Fruit fly (Drosophila melanogaster) whole organism, embryonic: Measurements from ENCODE around the gene cno.

Experiments used
- Adf1 ChIP-seq: fragments of 200-800 bp; sonication (Bioruptor generic); IDR thresholded peaks from 2 replicates; pipeline ENCODE4 v1.3.6; 2022; ENCODE audit warnings: missing biosample characterization, missing genetic modification characterization
- CG11695 ChIP-seq: fragments of 200-800 bp; sonication (Bioruptor generic); IDR thresholded peaks from 3 replicates; pipeline ENCODE4 v1.3.6; 2022; ENCODE audit warnings: missing biosample characterization, missing genetic modification characterization
- CG11696 ChIP-seq: fragments of 200-800 bp; sonication (Bioruptor generic); IDR thresholded peaks from 2 replicates; pipeline ENCODE4 v1.3.6; 2022; ENCODE audit warnings: missing biosample characterization, missing genetic modification characterization
- CG12219 ChIP-seq: fragments of 200-800 bp; sonication (Bioruptor generic); optimal IDR thresholded peaks from 3 replicates; lab custom pipeline; 2018; ENCODE audit warnings: missing biosample characterization, mild to moderate bottlenecking, missing genetic modification characterization
- CG12744 ChIP-seq: fragments of 200-800 bp; sonication (Bioruptor generic); optimal IDR thresholded peaks from 2 replicates; lab custom pipeline; 2016; ENCODE audit warnings: missing biosample characterization, missing genetic modification characterization
- CG13624 ChIP-seq: fragments of 200-800 bp; sonication (Bioruptor generic); optimal IDR thresholded peaks from 2 replicates; lab custom pipeline; 2016; ENCODE audit warnings: missing biosample characterization, missing genetic modification characterization
- CG13894 ChIP-seq: fragments of 200-800 bp; sonication (Bioruptor generic); optimal IDR thresholded peaks from 3 replicates; lab custom pipeline; 2018; ENCODE audit warnings: missing biosample characterization, mild to moderate bottlenecking, missing genetic modification characterization, moderate library complexity
- CG15011 ChIP-seq: fragments of 200-800 bp; sonication (Bioruptor generic); optimal IDR thresholded peaks from 3 replicates; lab custom pipeline; 2018; ENCODE audit warnings: missing biosample characterization, mild to moderate bottlenecking, missing genetic modification characterization
- CG15073 ChIP-seq: fragments of 200-800 bp; sonication (Bioruptor generic); optimal IDR thresholded peaks from 2 replicates; lab custom pipeline; 2016; ENCODE audit warnings: missing biosample characterization, missing genetic modification characterization
- CG1603 ChIP-seq: fragments of 200-800 bp; sonication (Bioruptor generic); optimal IDR thresholded peaks from 2 replicates; lab custom pipeline; 2019; ENCODE audit warnings: missing biosample characterization, mild to moderate bottlenecking, missing genetic modification characterization, moderate library complexity
- CG17359 ChIP-seq: fragments of 200-800 bp; sonication (Bioruptor generic); optimal IDR thresholded peaks from 3 replicates; lab custom pipeline; 2018; ENCODE audit warnings: missing biosample characterization, mild to moderate bottlenecking, missing genetic modification characterization, moderate library complexity
- CG18262 ChIP-seq: fragments of 200-800 bp; optimal IDR thresholded peaks from 3 replicates; lab custom pipeline; 2019; ENCODE audit warnings: missing biosample characterization, mild to moderate bottlenecking, missing genetic modification characterization, moderate library complexity
- CG31441 ChIP-seq: fragments of 200-800 bp; sonication (Bioruptor generic); IDR thresholded peaks from 2 replicates; pipeline ENCODE4 v1.3.6; 2022; ENCODE audit warnings: missing biosample characterization, missing genetic modification characterization
- CG3281 ChIP-seq: fragments of 200-800 bp; sonication (Bioruptor generic); optimal IDR thresholded peaks from 3 replicates; lab custom pipeline; 2017; ENCODE audit warnings: missing biosample characterization, mild to moderate bottlenecking, missing genetic modification characterization
- CG4730 ChIP-seq: fragments of 200-800 bp; sonication (Bioruptor generic); IDR thresholded peaks from 2 replicates; pipeline ENCODE4 v1.3.6; 2022; ENCODE audit warnings: missing biosample characterization, missing genetic modification characterization
- CkIIα-i1 ChIP-seq: fragments of 200-800 bp; sonication (Bioruptor generic); IDR thresholded peaks from 2 replicates; pipeline ENCODE4 v1.3.6; 2022; ENCODE audit warnings: missing biosample characterization, missing genetic modification characterization
- Dbx ChIP-seq: fragments of 200-800 bp; sonication (Bioruptor generic); IDR thresholded peaks from 3 replicates; pipeline ENCODE4 v1.3.6; 2022; ENCODE audit warnings: missing biosample characterization, missing genetic modification characterization
- Dek ChIP-seq: fragments of 200-800 bp; sonication (Bioruptor generic); optimal IDR thresholded peaks from 3 replicates; lab custom pipeline; 2019; ENCODE audit warnings: missing biosample characterization, mild to moderate bottlenecking, missing genetic modification characterization, moderate library complexity
- Ets65A ChIP-seq: fragments of 200-800 bp; sonication (Bioruptor generic); peaks from one replicate; lab custom pipeline; 2016; ENCODE audit warnings: missing biosample characterization, missing genetic modification characterization
- Fer1 ChIP-seq: fragments of 200-800 bp; sonication (Bioruptor generic); optimal IDR thresholded peaks from 2 replicates; lab custom pipeline; 2017; ENCODE audit warnings: missing biosample characterization, mild to moderate bottlenecking, missing genetic modification characterization
- Fer3 ChIP-seq: fragments of 200-800 bp; sonication (Bioruptor generic); optimal IDR thresholded peaks from 2 replicates; lab custom pipeline; 2018; ENCODE audit warnings: missing biosample characterization, mild to moderate bottlenecking, missing genetic modification characterization, moderate library complexity
- HHEX ChIP-seq: fragments of 200-800 bp; sonication (Bioruptor generic); optimal IDR thresholded peaks from 3 replicates; lab custom pipeline; 2017; ENCODE audit warnings: missing biosample characterization, mild to moderate bottlenecking, missing genetic modification characterization, missing genetic modification reagents
- Hey ChIP-seq: fragments of 200-800 bp; sonication (Bioruptor generic); optimal IDR thresholded peaks from 3 replicates; lab custom pipeline; 2018; ENCODE audit warnings: missing biosample characterization, mild to moderate bottlenecking, missing genetic modification characterization
- PHDP ChIP-seq: fragments of 200-800 bp; sonication (Bioruptor generic); optimal IDR thresholded peaks from 3 replicates; lab custom pipeline; 2018; ENCODE audit warnings: missing biosample characterization, mild to moderate bottlenecking, missing genetic modification characterization, moderate library complexity
- Poxn ChIP-seq: fragments of 200-800 bp; sonication (Bioruptor generic); IDR thresholded peaks from 2 replicates; pipeline ENCODE4 v1.3.6; 2022; ENCODE audit warnings: missing biosample characterization, missing genetic modification characterization
- Sox100B ChIP-seq: fragments of 200-800 bp; sonication (Bioruptor generic); optimal IDR thresholded peaks from 3 replicates; lab custom pipeline; 2018; ENCODE audit warnings: missing biosample characterization, mild to moderate bottlenecking, missing genetic modification characterization
- Sox102F ChIP-seq: fragments of 200-800 bp; sonication (Bioruptor generic); optimal IDR thresholded peaks from 2 replicates; lab custom pipeline; 2018; ENCODE audit warnings: missing biosample characterization, mild to moderate bottlenecking, missing genetic modification characterization, moderate library complexity
- Taf1 ChIP-seq: fragments of 200-800 bp; sonication (Bioruptor generic); IDR thresholded peaks from 2 replicates; pipeline ENCODE4 v1.3.6; 2022; ENCODE audit warnings: missing biosample characterization, missing genetic modification characterization
- cwo ChIP-seq: fragments of 200-800 bp; sonication (Bioruptor generic); optimal IDR thresholded peaks from 3 replicates; lab custom pipeline; 2017; ENCODE audit warnings: missing biosample characterization, missing genetic modification characterization, mild to moderate bottlenecking, moderate library complexity, missing genetic modification reagents
- esg ChIP-seq: fragments of 200-800 bp; sonication (Bioruptor generic); conservative IDR thresholded peaks from 2 replicates; pipeline ENCODE4 v1.3.6; 2022; ENCODE audit warnings: missing biosample characterization, missing genetic modification characterization
- eve ChIP-seq, 2 experiments: fragments of >200 bp; optimal IDR thresholded peaks; 2 replicates each; lab custom pipeline; 2017; ENCODE audit warnings: missing biosample characterization in 2 of 2, missing genetic modification characterization in 2 of 2
- eyg ChIP-seq: fragments of 200-800 bp; sonication (Bioruptor generic); optimal IDR thresholded peaks from 3 replicates; lab custom pipeline; 2016; ENCODE audit warnings: missing biosample characterization, missing genetic modification characterization
- fd3F ChIP-seq: fragments of 200-800 bp; sonication (Bioruptor generic); optimal IDR thresholded peaks from 2 replicates; lab custom pipeline; 2018; ENCODE audit warnings: missing biosample characterization, mild to moderate bottlenecking, missing genetic modification characterization, moderate library complexity
- fu2 ChIP-seq: fragments of 200-800 bp; sonication (Bioruptor generic); optimal IDR thresholded peaks from 2 replicates; lab custom pipeline; 2016; ENCODE audit warnings: missing biosample characterization, missing genetic modification characterization
- gro ChIP-seq: fragments of 200-800 bp; sonication (Bioruptor generic); optimal IDR thresholded peaks from 2 replicates; lab custom pipeline; 2016; ENCODE audit warnings: missing biosample characterization, missing genetic modification characterization
- lilli ChIP-seq: fragments of 200-800 bp; sonication (Bioruptor generic); optimal IDR thresholded peaks from 3 replicates; lab custom pipeline; 2016; ENCODE audit warnings: missing biosample characterization, missing genetic modification characterization
- org-1 ChIP-seq: fragments of 200-800 bp; sonication (Bioruptor generic); optimal IDR thresholded peaks from 2 replicates; lab custom pipeline; 2017; ENCODE audit warnings: missing biosample characterization, missing genetic modification characterization
- pho ChIP-seq: fragments of 200-800 bp; sonication (Bioruptor generic); optimal IDR thresholded peaks from 2 replicates; lab custom pipeline; 2016; ENCODE audit warnings: missing biosample characterization, missing genetic modification characterization
- phol ChIP-seq: fragments of 200-800 bp; sonication (Bioruptor generic); optimal IDR thresholded peaks from 3 replicates; lab custom pipeline; 2018; ENCODE audit warnings: missing biosample characterization, mild to moderate bottlenecking, missing genetic modification characterization, moderate library complexity
- prd ChIP-seq, 3 experiments: fragments of >200 bp in 2 of 3; fragments of 200-800 bp in 1 of 3; sonication (Bioruptor generic) in 1 of 3; optimal IDR thresholded peaks in 2 of 3; IDR thresholded peaks in 1 of 3; 2 replicates in 2 of 3; 3 replicates in 1 of 3; pipeline versions ENCODE4 v1.3.6 to Lab custom; 2017 to 2022; ENCODE audit warnings: missing biosample characterization in 1 of 3, missing genetic modification characterization in 1 of 3
- run ChIP-seq: fragments of 200-800 bp; sonication (Bioruptor generic); optimal IDR thresholded peaks from 3 replicates; lab custom pipeline; 2018; ENCODE audit warnings: missing biosample characterization, mild to moderate bottlenecking, missing genetic modification characterization
- sd ChIP-seq: fragments of 200-800 bp; sonication (Bioruptor generic); optimal IDR thresholded peaks from 3 replicates; lab custom pipeline; 2018; ENCODE audit warnings: missing biosample characterization, mild to moderate bottlenecking, missing genetic modification characterization, moderate library complexity
- tio ChIP-seq: fragments of 200-800 bp; sonication (Bioruptor generic); optimal IDR thresholded peaks from 2 replicates; lab custom pipeline; 2017; ENCODE audit warnings: missing biosample characterization, missing genetic modification characterization, inconsistent platforms
- vvl ChIP-seq: fragments of 200-800 bp; sonication (Bioruptor generic); IDR thresholded peaks from 2 replicates; pipeline ENCODE4 v1.3.6; 2022; ENCODE audit warnings: missing biosample characterization, missing genetic modification characterization

Gene cno

dm6 chr3R:5198302-5198701 lies 19.0 kb downstream of the cno start (continued):
- TF ChIP-seq lilli (GFP tag; lab: Kevin White, UChicago), result peak; percentile 79
- TF ChIP-seq CG13894 (tag; lab: Kevin White, UChicago), result peak; percentile 94
- peak; percentile 21 for TF ChIP-seq CG18262 (tag; lab: Kevin White, UChicago)
- peak; percentile 74 for TF ChIP-seq gro (GFP tag; lab: Kevin White, UChicago)
- peak; percentile 56 for TF ChIP-seq tio
- TF ChIP-seq CG1603 (tag; lab: Kevin White, UChicago), result peak; percentile 53
- TF ChIP-seq Poxn (GFP tag; lab: Robert Waterston, UW), result no peak
- TF ChIP-seq esg (GFP tag; lab: Robert Waterston, UW), result peak; percentile 44; the same call in 1 of the 2 replicates
- peak; percentile 83 for TF ChIP-seq Fer1 (GFP tag; lab: Kevin White, UChicago)
- TF ChIP-seq PHDP (tag; lab: Kevin White, UChicago), result peak; percentile 61
- TF ChIP-seq Dek (tag; lab: Kevin White, UChicago), result peak; percentile 72
- TF ChIP-seq CG31441 (GFP tag; lab: Robert Waterston, UW), result 0 out of 2 replicates have a peak, but pooled peaks have one; percentile 30
- peak; percentile 37 for TF ChIP-seq fd3F (GFP tag; lab: Kevin White, UChicago)
- TF ChIP-seq run, result no peak
- peak; percentile 42 for TF ChIP-seq Sox102F (GFP tag; lab: Kevin White, UChicago)
- TF ChIP-seq CG11696, result 0 out of 2 replicates have a peak, but pooled peaks have one; percentile 25
- TF ChIP-seq CG3281 (GFP tag; lab: Kevin White, UChicago), result peak; percentile 67
- peak; percentile 60 for TF ChIP-seq CG12219 (GFP tag; lab: Kevin White, UChicago)
- no peak for TF ChIP-seq Sox100B
- peak; percentile 26 for TF ChIP-seq Hey (tag; lab: Kevin White, UChicago)
- TF ChIP-seq Taf1 (GFP tag; lab: Robert Waterston, UW), result 0 out of 2 replicates have a peak, but pooled peaks have one; percentile 32
- peak; percentile 56 for TF ChIP-seq eyg (GFP tag; lab: Kevin White, UChicago)
- TF ChIP-seq eve (GFP tag; optimal IDR thresholded peaks at IDR 0.05; lab: Kevin White, UChicago), result no peak
- no peak for TF ChIP-seq CkIIα-i1
- peak; percentile 20 for TF ChIP-seq phol (tag; lab: Kevin White, UChicago)
- peak; percentile 64; the same call in 1 of the 3 replicates for TF ChIP-seq CG11695 (GFP tag; lab: Robert Waterston, UW)
- TF ChIP-seq prd (optimal IDR thresholded peaks at IDR 0.05; lab: Kevin White, UChicago), result no peak
- TF ChIP-seq prd (GFP tag; IDR thresholded peaks at IDR 0.05; lab: Robert Waterston, UW), result peak; percentile 56; the same call in 2 of the 3 replicates
- TF ChIP-seq HHEX (GFP tag; lab: Kevin White, UChicago), result peak; percentile 48
- peak; percentile 70 for TF ChIP-seq org-1
- peak; percentile 57 for TF ChIP-seq CG17359 (tag; lab: Kevin White, UChicago)
- TF ChIP-seq fu2, result peak; percentile 53
- peak; percentile 70 for TF ChIP-seq Fer3
- peak; percentile 16 for TF ChIP-seq sd (tag; lab: Kevin White, UChicago)
- TF ChIP-seq CG15011 (GFP tag; lab: Kevin White, UChicago), result peak; percentile 25
- peak; percentile 71 for TF ChIP-seq Ets65A (GFP tag; lab: Kevin White, UChicago)
- TF ChIP-seq Dbx (GFP tag; lab: Robert Waterston, UW), result peak; percentile 67; the same call in 2 of the 3 replicates
- peak; percentile 42; the same call in 1 of the 2 replicates for TF ChIP-seq Adf1 (GFP tag; lab: Robert Waterston, UW)
- peak; percentile 68 for TF ChIP-seq cwo (GFP tag; lab: Kevin White, UChicago)
- TF ChIP-seq CG4730 (GFP tag; lab: Robert Waterston, UW), result 0 out of 2 replicates have a peak, but pooled peaks have one; percentile 4
- peak; percentile 2 for TF ChIP-seq CG12744 (GFP tag; lab: Kevin White, UChicago)
- TF ChIP-seq pho (GFP tag; lab: Kevin White, UChicago), result peak; percentile 63
- peak; percentile 61; the same call in 1 of the 2 replicates for TF ChIP-seq vvl
- no peak for TF ChIP-seq CG15073
- peak; percentile 53 for TF ChIP-seq CG13624 (GFP tag; lab: Kevin White, UChicago)
